Fruit fly (Drosophila melanogaster): Measurements from ENCODE around the gene CG32202.

Gene CG32202

dm6 chr3L:18675363-18675866 is 6.6 kb upstream of the CG32202 start, which contains the start of the genes GNBP2 and GNBP1 (continued):
- TF ChIP-seq acj6 (GFP tag; optimal IDR thresholded peaks at IDR 0.05) (peak; percentile 85), net (GFP tag; optimal IDR thresholded peaks at IDR 0.05) (peak; percentile 87), CG15336 (GFP tag; IDR thresholded peaks at IDR 0.05) (peak; percentile 96), Sox15 (GFP tag; optimal IDR thresholded peaks at IDR 0.05) (peak; percentile 54), CG6854 (GFP tag; optimal IDR thresholded peaks at IDR 0.05) (no peak), CG11902 (GFP tag; optimal IDR thresholded peaks at IDR 0.05) (peak; percentile 67), CG10631 (GFP tag; optimal IDR thresholded peaks at IDR 0.05) (peak; percentile 88), CG8632 (GFP tag; optimal IDR thresholded peaks at IDR 0.05) (peak; percentile 91), CG7368 (GFP tag; optimal IDR thresholded peaks at IDR 0.05) (peak; percentile 85)

DNA sequence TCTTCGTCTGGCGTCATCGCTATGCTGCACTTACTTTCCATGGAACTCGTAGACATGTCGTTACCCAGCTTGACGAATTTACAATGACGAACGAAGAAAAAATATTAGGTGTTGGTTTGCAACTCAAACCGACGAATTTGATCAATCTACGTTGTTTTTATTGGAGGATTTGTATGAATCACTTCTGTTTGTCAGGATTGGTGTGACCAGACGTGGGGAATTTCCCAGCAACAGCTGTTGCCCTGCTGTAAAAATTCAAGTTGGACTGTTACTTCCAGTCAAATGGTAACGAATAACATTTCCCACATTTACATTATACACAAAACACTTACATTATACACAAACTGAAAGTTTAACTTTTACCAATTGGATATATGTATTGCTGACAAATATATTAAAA is 1.9 kb downstream of the CG32202 start, which contains the start of gene Chmp1:
Gene Chmp1, minus strand, starts transcription at position 216 of the 400 bp plus-strand sequence.
- no peak for TF ChIP-seq CG31627 (GFP tag; optimal IDR thresholded peaks at IDR 0.05)
- no peak for TF ChIP-seq Hr39 (GFP tag; optimal IDR thresholded peaks at IDR 0.05)
- no peak for TF ChIP-seq Blimp-1 (GFP tag; optimal IDR thresholded peaks at IDR 0.05)
- TF ChIP-seq Eip78C (GFP tag), result no peak
- no peak for TF ChIP-seq pdm3 (GFP tag; optimal IDR thresholded peaks at IDR 0.05)
- no peak for TF ChIP-seq dsx (GFP tag; optimal IDR thresholded peaks at IDR 0.05; ENCODE audit: poor library complexity, severe bottlenecking)
- no peak for TF ChIP-seq esn (GFP tag; optimal IDR thresholded peaks at IDR 0.05)
- no peak for TF ChIP-seq Eip75B (GFP tag; optimal IDR thresholded peaks at IDR 0.05)
- no peak for TF ChIP-seq acj6 (GFP tag; optimal IDR thresholded peaks at IDR 0.05)
- TF ChIP-seq CG9139 (GFP tag; optimal IDR thresholded peaks at IDR 0.05), result no peak
- TF ChIP-seq fkh (GFP tag; optimal IDR thresholded peaks at IDR 0.05), result no peak
- TF ChIP-seq ss (GFP tag; optimal IDR thresholded peaks at IDR 0.05), result no peak
- no peak for TF ChIP-seq Ets21C (GFP tag; optimal IDR thresholded peaks at IDR 0.05)
- TF ChIP-seq Ets96B (tag; optimal IDR thresholded peaks at IDR 0.05), result no peak
- TF ChIP-seq lz (GFP tag; optimal IDR thresholded peaks at IDR 0.05), result no peak
- no peak for TF ChIP-seq Sox14 (GFP tag; optimal IDR thresholded peaks at IDR 0.05)
- no peak for TF ChIP-seq CG15336 (GFP tag; IDR thresholded peaks at IDR 0.05)
- TF ChIP-seq Gug (GFP tag; IDR thresholded peaks at IDR 0.05), result no peak
- TF ChIP-seq topi (GFP tag; optimal IDR thresholded peaks at IDR 0.05), result no peak

- no peak for TF ChIP-seq Lpt (GFP tag; optimal IDR thresholded peaks at IDR 0.05)
- TF ChIP-seq CG8319 (GFP tag; optimal IDR thresholded peaks at IDR 0.05), result no peak
- TF ChIP-seq svp (GFP tag), result peak; percentile 87
- TF ChIP-seq Eip78C (GFP tag), result peak; percentile 22
Measured at dm6 chr3L:18686220-18686801, 4.3 kb downstream of the CG32202 start, which contains the start of gene Cyp12c1. TSS of gene Cyp12c1 (minus strand) at chr3L:18686319.

- no peak for TF ChIP-seq Gug (GFP tag; IDR thresholded peaks at IDR 0.05)
- TF ChIP-seq CG6163 (GFP tag; IDR thresholded peaks at IDR 0.05), result no peak
- TF ChIP-seq CG7368 (GFP tag; optimal IDR thresholded peaks at IDR 0.05), result no peak
- no peak for TF ChIP-seq topi (GFP tag; optimal IDR thresholded peaks at IDR 0.05)
Measured at dm6 chr3L:18693887-18694286, 11.9 kb downstream of the CG32202 start, which contains the start of gene CG6893. TSS of gene CG6893 (plus strand) at chr3L:18694187.

- TF ChIP-seq Sox14 (GFP tag; optimal IDR thresholded peaks at IDR 0.05), result no peak
- TF ChIP-seq CG3032 (tag; optimal IDR thresholded peaks at IDR 0.05), result no peak
- no peak for TF ChIP-seq ss (GFP tag; optimal IDR thresholded peaks at IDR 0.05)
- no peak for TF ChIP-seq Ets96B (tag; optimal IDR thresholded peaks at IDR 0.05)
- TF ChIP-seq Sox102F (GFP tag; optimal IDR thresholded peaks at IDR 0.05), result no peak
- TF ChIP-seq fd59A (GFP tag; optimal IDR thresholded peaks at IDR 0.05), result no peak
- no peak for TF ChIP-seq topi (GFP tag; optimal IDR thresholded peaks at IDR 0.05)
Measured at dm6 chr3L:18698312-18698711, 16.3 kb downstream of the CG32202 start, which contains the start of gene Dic4. TSS of gene Dic4 (minus strand) at chr3L:18698412.

Data from whole organism, prepupa.